Fruit fly (Drosophila melanogaster): ENCODE data around the gene Cand1.

DNA sequence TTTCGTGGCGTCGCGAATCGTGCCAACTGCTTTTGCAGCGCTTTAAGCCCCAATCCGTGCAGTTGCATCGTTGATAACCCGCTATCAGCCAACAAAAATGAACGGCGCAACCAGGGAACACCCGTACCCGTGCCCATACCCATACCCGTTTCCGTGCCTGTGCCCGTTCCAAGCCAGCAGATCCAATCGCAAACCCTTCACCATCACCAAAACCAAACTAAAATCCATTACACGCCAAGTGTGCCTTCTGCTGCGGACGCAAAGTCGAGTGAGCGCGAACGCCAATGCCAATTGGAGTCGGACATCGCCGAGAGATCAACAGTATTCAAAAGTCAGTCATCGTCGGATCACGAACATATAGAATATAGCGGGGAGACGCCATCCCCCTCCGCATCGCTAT is 28.3 kb downstream of the Cand1 start:
- no peak for TF ChIP-seq dsf (GFP tag; optimal IDR thresholded peaks at IDR 0.05; ENCODE audit: borderline replicate concordance)
- no peak for TF ChIP-seq dmrt93B (GFP tag; optimal IDR thresholded peaks at IDR 0.05)
- TF ChIP-seq GATAd (GFP tag; optimal IDR thresholded peaks at IDR 0.05) = no peak
- no peak for TF ChIP-seq CG9705 (GFP tag; optimal IDR thresholded peaks at IDR 0.05)
- no peak for TF ChIP-seq jim (GFP tag; optimal IDR thresholded peaks at IDR 0.05)
- no peak for TF ChIP-seq lola (GFP tag; optimal IDR thresholded peaks at IDR 0.05)
- no peak for TF ChIP-seq sage (GFP tag; optimal IDR thresholded peaks at IDR 0.05)

Data from whole organism, wandering third instar larva.